Fruit fly (Drosophila melanogaster) whole organism, embryonic: Measurements from ENCODE around the gene Ugt36D1.

Experiments
- Atf-2 ChIP-seq: fragments of 200-800 bp; sonication (Bioruptor generic); optimal IDR thresholded peaks from 2 replicates; lab custom pipeline; 2016; ENCODE audit warnings: missing biosample characterization, missing genetic modification characterization
- CG10543 ChIP-seq: fragments of 200-800 bp; sonication (Bioruptor generic); optimal IDR thresholded peaks from 3 replicates; lab custom pipeline; 2017; ENCODE audit warnings: missing biosample characterization, mild to moderate bottlenecking, missing genetic modification characterization, moderate library complexity
- CG11247 ChIP-seq: fragments of 200-800 bp; sonication (Bioruptor generic); IDR thresholded peaks from 2 replicates; pipeline ENCODE4 v1.3.6; 2022; ENCODE audit warnings: missing biosample characterization, missing genetic modification characterization
- CG11398 ChIP-seq: fragments of 200-800 bp; sonication (Bioruptor generic); optimal IDR thresholded peaks from 2 replicates; lab custom pipeline; 2016; ENCODE audit warnings: missing biosample characterization, missing genetic modification characterization
- CG11456 ChIP-seq: fragments of 200-800 bp; sonication (Bioruptor generic); IDR thresholded peaks from 3 replicates; pipeline ENCODE4 v1.3.6; 2022; ENCODE audit warnings: missing biosample characterization, missing genetic modification characterization
- CG11696 ChIP-seq: fragments of 200-800 bp; sonication (Bioruptor generic); IDR thresholded peaks from 2 replicates; pipeline ENCODE4 v1.3.6; 2022; ENCODE audit warnings: missing biosample characterization, missing genetic modification characterization
- CG12071 ChIP-seq: fragments of 200-800 bp; sonication (Bioruptor generic); optimal IDR thresholded peaks from 3 replicates; lab custom pipeline; 2018; ENCODE audit warnings: missing biosample characterization, mild to moderate bottlenecking, missing genetic modification characterization
- CG13894 ChIP-seq: fragments of 200-800 bp; sonication (Bioruptor generic); optimal IDR thresholded peaks from 3 replicates; lab custom pipeline; 2018; ENCODE audit warnings: missing biosample characterization, mild to moderate bottlenecking, missing genetic modification characterization, moderate library complexity
- CG14441 ChIP-seq: fragments of 200-800 bp; sonication (Bioruptor generic); IDR thresholded peaks from 2 replicates; pipeline ENCODE4 v1.3.6; 2022; ENCODE audit warnings: missing biosample characterization, missing genetic modification characterization
- CG15514 ChIP-seq: fragments of 200-800 bp; sonication (Bioruptor generic); optimal IDR thresholded peaks from 3 replicates; lab custom pipeline; 2017; ENCODE audit warnings: missing biosample characterization, missing genetic modification characterization, mild to moderate bottlenecking, moderate library complexity, missing genetic modification reagents
- CG15601 ChIP-seq: fragments of 200-800 bp; sonication (Bioruptor generic); optimal IDR thresholded peaks from 3 replicates; lab custom pipeline; 2019; ENCODE audit warnings: missing biosample characterization, mild to moderate bottlenecking, missing genetic modification characterization, moderate library complexity
- CG1603 ChIP-seq: fragments of 200-800 bp; sonication (Bioruptor generic); optimal IDR thresholded peaks from 2 replicates; lab custom pipeline; 2019; ENCODE audit warnings: missing biosample characterization, mild to moderate bottlenecking, missing genetic modification characterization, moderate library complexity
- CG16813 ChIP-seq: fragments of 200-800 bp; sonication (Bioruptor generic); IDR thresholded peaks from 3 replicates; pipeline ENCODE4 v1.3.6; 2022; ENCODE audit warnings: missing biosample characterization, missing genetic modification characterization; ENCODE audit not compliant: partially characterized antibody
- CG17359 ChIP-seq: fragments of 200-800 bp; sonication (Bioruptor generic); optimal IDR thresholded peaks from 3 replicates; lab custom pipeline; 2018; ENCODE audit warnings: missing biosample characterization, mild to moderate bottlenecking, missing genetic modification characterization, moderate library complexity
- CG2129 ChIP-seq: fragments of 200-800 bp; sonication (Bioruptor generic); IDR thresholded peaks from 2 replicates; pipeline ENCODE4 v1.3.6; 2022; ENCODE audit warnings: missing biosample characterization, missing genetic modification characterization; ENCODE audit not compliant: partially characterized antibody
- CG31224 ChIP-seq: fragments of 200-800 bp; sonication (Bioruptor generic); IDR thresholded peaks from 2 replicates; pipeline ENCODE4 v1.3.6; 2022; ENCODE audit warnings: missing biosample characterization, missing genetic modification characterization
- CG32532 ChIP-seq: fragments of 200-800 bp; sonication (Bioruptor generic); IDR thresholded peaks from 2 replicates; pipeline ENCODE4 v1.3.6; 2022; ENCODE audit warnings: missing biosample characterization, missing genetic modification characterization
- CG8478 ChIP-seq: fragments of >200 bp; optimal IDR thresholded peaks from 2 replicates; lab custom pipeline; 2018
- CG9876 ChIP-seq: fragments of 200-800 bp; sonication (Bioruptor generic); optimal IDR thresholded peaks from 2 replicates; lab custom pipeline; 2016; ENCODE audit warnings: missing biosample characterization, missing genetic modification characterization
- CG9932 ChIP-seq: fragments of 200-800 bp; sonication (Bioruptor generic); IDR thresholded peaks from 2 replicates; pipeline ENCODE4 v1.3.6; 2022; ENCODE audit warnings: missing biosample characterization, missing genetic modification characterization
- Dip3 ChIP-seq: fragments of 200-800 bp; sonication (Bioruptor generic); optimal IDR thresholded peaks from 3 replicates; lab custom pipeline; 2016; ENCODE audit warnings: missing biosample characterization, missing genetic modification characterization
- Drgx ChIP-seq: fragments of 200-800 bp; sonication (Bioruptor generic); IDR thresholded peaks from 2 replicates; pipeline ENCODE4 v1.3.6; 2022; ENCODE audit warnings: missing biosample characterization, missing genetic modification characterization
- Ets65A ChIP-seq: fragments of 200-800 bp; sonication (Bioruptor generic); peaks from one replicate; lab custom pipeline; 2016; ENCODE audit warnings: missing biosample characterization, missing genetic modification characterization
- H15 ChIP-seq: fragments of 200-800 bp; sonication (Bioruptor generic); IDR thresholded peaks from 3 replicates; pipeline ENCODE4 v1.3.6; 2022; ENCODE audit warnings: missing biosample characterization, missing genetic modification characterization
- Hmr ChIP-seq: fragments of 200-800 bp; sonication (Bioruptor generic); optimal IDR thresholded peaks from 3 replicates; lab custom pipeline; 2017; ENCODE audit warnings: mild to moderate bottlenecking, missing biosample characterization, missing genetic modification reagents, missing genetic modification characterization
- Hr39 ChIP-seq: fragments of >200 bp; optimal IDR thresholded peaks from 2 replicates; lab custom pipeline; 2017
- Jarid2 ChIP-seq: fragments of 200-800 bp; sonication (Bioruptor generic); optimal IDR thresholded peaks from 3 replicates; lab custom pipeline; 2017; ENCODE audit warnings: mild to moderate bottlenecking, missing biosample characterization, missing genetic modification reagents, missing genetic modification characterization
- Kr ChIP-seq: fragments of 200-800 bp; sonication (Bioruptor generic); optimal IDR thresholded peaks from 2 replicates; lab custom pipeline; 2017; ENCODE audit warnings: missing biosample characterization, mild to moderate bottlenecking, missing genetic modification characterization
- MBD-R2 ChIP-seq: fragments of 200-800 bp; sonication (Bioruptor generic); IDR thresholded peaks from 2 replicates; pipeline ENCODE4 v1.3.6; 2022; ENCODE audit warnings: missing biosample characterization, missing genetic modification characterization
- NC2β ChIP-seq: fragments of 200-800 bp; sonication (Bioruptor generic); optimal IDR thresholded peaks from 2 replicates; lab custom pipeline; 2016; ENCODE audit warnings: missing biosample characterization, missing genetic modification characterization
- Optix ChIP-seq: fragments of 200-800 bp; sonication (Bioruptor generic); IDR thresholded peaks from 3 replicates; pipeline ENCODE4 v1.3.6; 2022; ENCODE audit warnings: missing biosample characterization, missing genetic modification characterization
- Sox102F ChIP-seq: fragments of 200-800 bp; sonication (Bioruptor generic); optimal IDR thresholded peaks from 2 replicates; lab custom pipeline; 2018; ENCODE audit warnings: missing biosample characterization, mild to moderate bottlenecking, missing genetic modification characterization, moderate library complexity
- bowl ChIP-seq: fragments of 200-800 bp; sonication (Bioruptor generic); IDR thresholded peaks from 2 replicates; pipeline ENCODE4 v1.3.6; 2022; ENCODE audit warnings: missing biosample characterization, missing genetic modification characterization
- ci ChIP-seq: fragments of 200-800 bp; sonication (Bioruptor generic); IDR thresholded peaks from 3 replicates; pipeline ENCODE4 v1.3.6; 2022; ENCODE audit warnings: missing biosample characterization, missing genetic modification characterization
- disco-r ChIP-seq: fragments of 200-800 bp; sonication (Bioruptor generic); optimal IDR thresholded peaks from 2 replicates; lab custom pipeline; 2016; ENCODE audit warnings: missing biosample characterization, missing genetic modification characterization
- gro ChIP-seq: fragments of 200-800 bp; sonication (Bioruptor generic); optimal IDR thresholded peaks from 2 replicates; lab custom pipeline; 2016; ENCODE audit warnings: missing biosample characterization, missing genetic modification characterization
- insv ChIP-seq, 2 experiments: fragments of 200-800 bp; sonication (Bioruptor generic); optimal IDR thresholded peaks; 3 replicates each; lab custom pipeline; 2016 to 2018; ENCODE audit warnings: missing biosample characterization in 2 of 2, missing genetic modification characterization in 2 of 2
- ken ChIP-seq: fragments of 200-800 bp; sonication (Bioruptor generic); IDR thresholded peaks from 3 replicates; pipeline ENCODE4 v1.3.6; 2022; ENCODE audit warnings: missing biosample characterization, missing genetic modification characterization
- odd ChIP-seq: fragments of 200-800 bp; sonication (Bioruptor generic); optimal IDR thresholded peaks from 2 replicates; lab custom pipeline; 2017; ENCODE audit warnings: missing biosample characterization, mild to moderate bottlenecking, missing genetic modification characterization
- onecut ChIP-seq: fragments of 200-800 bp; sonication (Bioruptor generic); IDR thresholded peaks from 2 replicates; pipeline ENCODE4 v1.3.6; 2022; ENCODE audit warnings: missing biosample characterization, missing genetic modification characterization
- ro ChIP-seq: fragments of 200-800 bp; sonication (Bioruptor generic); IDR thresholded peaks from 2 replicates; pipeline ENCODE4 v1.3.6; 2022; ENCODE audit warnings: missing biosample characterization, missing genetic modification characterization
- sens ChIP-seq: fragments of 200-800 bp; sonication (Bioruptor generic); peaks from one replicate; lab custom pipeline; 2016; ENCODE audit warnings: missing biosample characterization, missing genetic modification characterization
- seq ChIP-seq: fragments of 200-800 bp; sonication (Bioruptor generic); IDR thresholded peaks from 2 replicates; pipeline ENCODE4 v1.3.6; 2022; ENCODE audit warnings: missing biosample characterization, missing genetic modification characterization
- slbo ChIP-seq: fragments of 200-800 bp; sonication (Bioruptor generic); IDR thresholded peaks from 2 replicates; pipeline ENCODE4 v1.3.6; 2022; ENCODE audit warnings: missing biosample characterization, missing genetic modification characterization
- sr ChIP-seq: fragments of 200-800 bp; sonication (Bioruptor generic); IDR thresholded peaks from 3 replicates; pipeline ENCODE4 v1.3.6; 2022; ENCODE audit warnings: missing biosample characterization, missing genetic modification characterization
- trem ChIP-seq: fragments of 200-800 bp; optimal IDR thresholded peaks from 3 replicates; lab custom pipeline; 2019; ENCODE audit warnings: missing biosample characterization, mild to moderate bottlenecking, missing genetic modification characterization, moderate library complexity

Gene Ugt36D1

dm6 chr2L:18858661-18859532 is 35.5 kb downstream of the Ugt36D1 start, which contains the start of the genes CG10602 and mRpL13 (continued):
- TF ChIP-seq trem (tag; lab: Kevin White, UChicago) = peak; percentile 79
- peak; percentile 68 for TF ChIP-seq Ets65A (GFP tag; lab: Kevin White, UChicago)
- TF ChIP-seq Dip3 (GFP tag; lab: Kevin White, UChicago) = peak; percentile 13
- no peak for TF ChIP-seq CG14441
- peak; percentile 98 to 100 for TF ChIP-seq insv (GFP tag; optimal IDR thresholded peaks at IDR 0.05; lab: Kevin White, UChicago)
- TF ChIP-seq CG2129 (GFP tag; lab: Robert Waterston, UW) = no peak
- no peak for TF ChIP-seq ken (GFP tag; lab: Robert Waterston, UW)
- TF ChIP-seq NC2β = peak; percentile 38
- peak; percentile 61 for TF ChIP-seq gro (GFP tag; lab: Kevin White, UChicago)
- TF ChIP-seq MBD-R2 (GFP tag; lab: Robert Waterston, UW) = peak; percentile 81
- peak; percentile 74 for TF ChIP-seq sens (GFP tag; lab: Kevin White, UChicago)
- TF ChIP-seq CG17359 (tag; lab: Kevin White, UChicago) = no peak
- TF ChIP-seq CG15514 = peak; percentile 56
- no peak for TF ChIP-seq Drgx (GFP tag; lab: Robert Waterston, UW)

dm6 chr2L:18860920-18861319 is 37.6 kb downstream of the Ugt36D1 start:
- TF ChIP-seq Hr39 (lab: Kevin White, UChicago) = peak; percentile 78
- TF ChIP-seq Ets65A (GFP tag; lab: Kevin White, UChicago) = peak; percentile 20
- TF ChIP-seq CG8478 (lab: Kevin White, UChicago) = peak; percentile 2
- no peak for TF ChIP-seq CG9876 (GFP tag; lab: Kevin White, UChicago)
- no peak for TF ChIP-seq CG11398 (GFP tag; lab: Kevin White, UChicago)
- TF ChIP-seq CG16813 (GFP tag; lab: Robert Waterston, UW) = 0 out of 3 replicates have a peak, but pooled peaks have one; percentile 22
- TF ChIP-seq Jarid2 (GFP tag; lab: Kevin White, UChicago) = peak; percentile 11
- TF ChIP-seq sr = peak; percentile 4; the same call in 1 of the 3 replicates
- TF ChIP-seq, all 482 proteins: peak for 6

dm6 chr2L:18864093-18864492 is 40.7 kb downstream of the Ugt36D1 start:
- TF ChIP-seq seq = 0 out of 2 replicates have a peak, but pooled peaks have one; percentile 8
- no peak for TF ChIP-seq disco-r (GFP tag; lab: Kevin White, UChicago)
- TF ChIP-seq CG10543 (GFP tag; lab: Kevin White, UChicago) = no peak
- no peak for TF ChIP-seq onecut (GFP tag; lab: Robert Waterston, UW)
- TF ChIP-seq CG13894 (tag; lab: Kevin White, UChicago) = no peak
- peak; percentile 28 for TF ChIP-seq CG1603 (tag; lab: Kevin White, UChicago)
- peak; percentile 33; the same call in 1 of the 2 replicates for TF ChIP-seq slbo (GFP tag; lab: Robert Waterston, UW)
- 0 out of 2 replicates have a peak, but pooled peaks have one; percentile 27 for TF ChIP-seq bowl (GFP tag; lab: Robert Waterston, UW)
- peak; percentile 63; the same call in 2 of the 3 replicates for TF ChIP-seq ci (GFP tag; lab: Robert Waterston, UW)
- peak; percentile 51; the same call in 1 of the 2 replicates for TF ChIP-seq CG11247 (GFP tag; lab: Robert Waterston, UW)
- no peak for TF ChIP-seq CG11696 (GFP tag; lab: Robert Waterston, UW)
- TF ChIP-seq sens (GFP tag; lab: Kevin White, UChicago) = peak; percentile 20
- TF ChIP-seq CG31224 (GFP tag; lab: Robert Waterston, UW) = peak; percentile 20; the same call in 1 of the 2 replicates
- 0 out of 2 replicates have a peak, but pooled peaks have one; percentile 15 for TF ChIP-seq ro
- no peak for TF ChIP-seq Atf-2
- peak; percentile 42; the same call in 1 of the 2 replicates for TF ChIP-seq CG9932 (GFP tag; lab: Robert Waterston, UW)
- TF ChIP-seq Sox102F = peak; percentile 23
- TF ChIP-seq H15 (GFP tag; lab: Robert Waterston, UW) = no peak; the same call in 2 of the 3 replicates
- no peak for TF ChIP-seq CG15601 (tag; lab: Kevin White, UChicago)
- peak; percentile 52 for TF ChIP-seq CG12071 (GFP tag; lab: Kevin White, UChicago)
- TF ChIP-seq Optix (GFP tag; lab: Robert Waterston, UW) = 0 out of 3 replicates have a peak, but pooled peaks have one; percentile 21
- peak; percentile 34 for TF ChIP-seq Hmr (GFP tag; lab: Kevin White, UChicago)
- TF ChIP-seq odd (GFP tag; lab: Kevin White, UChicago) = no peak
- no peak for TF ChIP-seq Kr
- TF ChIP-seq sr = 0 out of 3 replicates have a peak, but pooled peaks have one; percentile 14
- peak; percentile 24; the same call in 1 of the 2 replicates for TF ChIP-seq CG32532
- peak; percentile 50; the same call in 1 of the 3 replicates for TF ChIP-seq CG11456 (GFP tag; lab: Robert Waterston, UW)
